Fruit fly (Drosophila melanogaster): ENCODE data around the gene CG3434.

CG3434 gene

DNA sequence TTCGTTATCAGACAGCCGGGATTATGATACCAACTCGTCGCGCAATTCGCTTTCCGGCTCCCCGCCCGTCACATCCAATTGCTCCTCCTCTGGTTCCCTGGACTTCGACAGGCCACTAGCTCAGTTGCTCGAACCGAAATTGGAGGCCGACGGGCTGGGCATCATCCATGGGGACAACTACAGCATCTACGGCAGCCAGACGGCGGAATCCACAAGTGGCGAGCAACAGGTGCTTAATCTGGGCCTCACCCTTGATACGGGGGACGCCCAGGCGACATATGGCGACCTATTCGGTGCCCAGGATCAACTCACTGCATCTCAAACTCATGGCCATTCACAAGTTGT lies 30.0 kb downstream of the CG3434 start:
- TF ChIP-seq D1 (tag; optimal IDR thresholded peaks at IDR 0.05) (no peak), CG12605 (GFP tag; IDR thresholded peaks at IDR 0.05) (peak; percentile 42; the same call in 1 of the 2 replicates)

DNA sequence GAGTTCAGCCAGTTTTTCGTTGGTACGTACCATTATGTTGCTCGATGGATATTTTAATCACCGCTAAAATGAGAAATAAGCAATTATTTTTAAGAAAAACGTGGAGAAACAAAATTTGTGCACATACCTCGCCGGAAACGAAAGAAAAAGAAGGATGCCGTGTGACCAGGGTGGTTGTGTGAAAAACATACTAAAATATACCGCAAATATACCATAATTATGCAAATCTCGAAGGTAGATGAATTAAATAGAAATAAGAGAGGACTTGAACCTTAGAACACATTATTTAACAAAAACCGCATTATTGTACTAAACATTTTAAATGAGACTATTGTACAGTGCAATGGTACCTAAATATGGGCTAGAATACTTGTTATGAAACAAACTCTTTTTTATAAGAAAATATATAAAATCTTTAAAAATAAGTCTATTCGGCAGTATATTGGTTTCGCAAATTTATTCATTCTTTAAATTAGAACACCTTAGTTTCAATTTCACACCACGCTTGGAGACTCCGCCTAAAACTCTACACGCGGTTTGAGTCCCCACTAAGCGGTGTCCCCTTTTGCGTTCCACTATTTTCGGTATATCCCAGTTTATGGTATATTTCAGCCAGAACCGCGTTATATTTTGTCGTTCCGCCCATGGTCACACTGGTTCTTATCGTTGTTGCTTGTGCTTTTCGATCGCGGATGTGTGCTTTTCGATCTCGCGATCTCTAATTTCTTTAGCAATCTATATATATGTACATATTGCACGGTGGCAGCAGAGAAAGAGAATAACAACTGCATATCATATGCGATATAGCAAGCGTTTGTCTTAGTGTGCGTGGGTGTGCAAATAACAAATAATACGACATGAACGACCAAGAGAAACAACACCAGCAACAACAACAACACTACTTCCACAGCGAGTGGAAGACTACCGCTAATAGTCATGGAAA lies 30.7 kb downstream of the CG3434 start, which contains the start of the genes RpS17 and MTF-1:
RpS17 (minus strand) TSS at position 157 of the 943 bp plus-strand sequence.
MTF-1 (plus strand) TSS at position 648 of the 943 bp plus-strand sequence.
- TF ChIP-seq Pif1B (GFP tag; optimal IDR thresholded peaks at IDR 0.05), result peak; percentile 26
- peak; percentile 27 for TF ChIP-seq CG34367 (tag; optimal IDR thresholded peaks at IDR 0.05)
- TF ChIP-seq gl (tag; optimal IDR thresholded peaks at IDR 0.05), result peak; percentile 10
- no peak for TF ChIP-seq CG15710 (tag; optimal IDR thresholded peaks at IDR 0.05)
- peak; percentile 64 for TF ChIP-seq CG4496 (GFP tag; IDR thresholded peaks at IDR 0.05)
- TF ChIP-seq Pif1A (GFP tag; optimal IDR thresholded peaks at IDR 0.05), result peak; percentile 24
- peak; percentile 9 for TF ChIP-seq CG17806 (tag; optimal IDR thresholded peaks at IDR 0.05)
- TF ChIP-seq CG9948 (tag; optimal IDR thresholded peaks at IDR 0.05), result no peak
- peak; percentile 6 for TF ChIP-seq CG13204 (GFP tag; optimal IDR thresholded peaks at IDR 0.05)
- no peak for TF ChIP-seq rn (GFP tag; IDR thresholded peaks at IDR 0.05)
- TF ChIP-seq CG32121 (GFP tag; IDR thresholded peaks at IDR 0.05), result no peak
- 0 out of 2 replicates have a peak, but pooled peaks have one; percentile 32 for TF ChIP-seq CG12605 (GFP tag; IDR thresholded peaks at IDR 0.05)
- peak; percentile 0 for TF ChIP-seq CG8301 (tag; optimal IDR thresholded peaks at IDR 0.05)
- peak; percentile 58 for TF ChIP-seq Snoo (tag; optimal IDR thresholded peaks at IDR 0.05)
- TF ChIP-seq EcR (GFP tag; optimal IDR thresholded peaks at IDR 0.05), result peak; percentile 41

DNA sequence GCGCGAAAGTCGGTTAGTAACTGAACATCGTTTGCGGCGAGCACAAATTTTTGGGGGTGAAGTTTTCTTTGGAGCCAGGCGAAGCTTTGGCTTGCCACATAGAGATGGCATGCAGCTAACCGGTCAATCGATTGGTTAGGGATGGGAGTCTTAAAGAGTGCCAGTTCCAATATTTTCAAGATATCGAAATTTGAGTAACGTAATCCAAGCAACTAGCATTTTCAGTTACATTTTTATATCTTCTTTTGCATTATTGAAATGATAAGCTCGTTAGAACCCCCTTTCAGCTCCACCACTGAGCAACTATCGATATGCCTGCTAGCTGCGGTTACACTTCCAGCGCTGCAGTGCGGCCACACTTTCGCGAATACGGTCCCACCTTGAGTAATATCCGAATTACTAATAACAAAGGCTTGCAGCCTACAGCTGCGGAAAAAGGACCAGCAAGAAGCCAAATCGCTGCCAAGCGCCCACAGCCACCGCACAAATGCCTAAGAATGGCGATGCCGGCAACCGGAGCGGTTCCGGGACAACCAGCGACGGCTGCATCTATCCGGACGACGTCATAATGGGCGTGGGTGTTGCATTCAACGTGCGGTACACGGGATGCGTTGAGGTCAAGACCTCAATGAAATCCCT lies 33.8 kb downstream of the CG3434 start, which contains the start of the genes Atat and Shc:
Atat (minus strand) TSS at position 103 of the 639 bp plus-strand sequence.
Shc (plus strand) TSS at position 355 of the 639 bp plus-strand sequence.
- TF ChIP-seq gl (tag; optimal IDR thresholded peaks at IDR 0.05) (peak; percentile 90), CG34367 (tag; optimal IDR thresholded peaks at IDR 0.05) (peak; percentile 98), D1 (tag; optimal IDR thresholded peaks at IDR 0.05) (peak; percentile 54), EcR (GFP tag; optimal IDR thresholded peaks at IDR 0.05) (peak; percentile 11), CG32121 (GFP tag; IDR thresholded peaks at IDR 0.05) (peak; percentile 99), fd96Ca (GFP tag; IDR thresholded peaks at IDR 0.05) (peak; percentile 99), rn (GFP tag; IDR thresholded peaks at IDR 0.05) (peak; percentile 99), Pif1A (GFP tag; optimal IDR thresholded peaks at IDR 0.05) (peak; percentile 97), CG14655 (GFP tag; optimal IDR thresholded peaks at IDR 0.05) (peak; percentile 98), CG8301 (tag; optimal IDR thresholded peaks at IDR 0.05) (peak; percentile 96), CG17806 (tag; optimal IDR thresholded peaks at IDR 0.05) (peak; percentile 98), CG15710 (tag; optimal IDR thresholded peaks at IDR 0.05) (peak; percentile 99), Ets98B (GFP tag; IDR thresholded peaks at IDR 0.05) (peak; percentile 99), Snoo (tag; optimal IDR thresholded peaks at IDR 0.05) (peak; percentile 99), CG10348 (GFP tag; IDR thresholded peaks at IDR 0.05) (peak; percentile 99), CG9948 (tag; optimal IDR thresholded peaks at IDR 0.05) (peak; percentile 98), CG13204 (GFP tag; optimal IDR thresholded peaks at IDR 0.05) (peak; percentile 78), CG12605 (GFP tag; IDR thresholded peaks at IDR 0.05) (peak; percentile 95), Pif1B (GFP tag; optimal IDR thresholded peaks at IDR 0.05) (peak; percentile 94), CG4496 (GFP tag; IDR thresholded peaks at IDR 0.05) (peak; percentile 99), CG8159 (tag; optimal IDR thresholded peaks at IDR 0.05) (peak; percentile 98)

- TF ChIP-seq CG8301 (tag; optimal IDR thresholded peaks at IDR 0.05) (peak; percentile 32), CG14655 (GFP tag; optimal IDR thresholded peaks at IDR 0.05) (peak; percentile 34), CG13204 (GFP tag; optimal IDR thresholded peaks at IDR 0.05) (no peak), Ets98B (GFP tag; IDR thresholded peaks at IDR 0.05) (peak; percentile 63), CG4496 (GFP tag; IDR thresholded peaks at IDR 0.05) (peak; percentile 50; the same call in 1 of the 3 replicates), CG32121 (GFP tag; IDR thresholded peaks at IDR 0.05) (peak; percentile 51; the same call in 1 of the 2 replicates)
Observed at dm6 chr3L:9425838-9426237, 34.8 kb downstream of the CG3434 start.

- peak; percentile 58 for TF ChIP-seq CG17806 (tag; optimal IDR thresholded peaks at IDR 0.05)
- TF ChIP-seq CG32121 (GFP tag; IDR thresholded peaks at IDR 0.05), result 0 out of 2 replicates have a peak, but pooled peaks have one; percentile 26
- TF ChIP-seq CG8301 (tag; optimal IDR thresholded peaks at IDR 0.05), result peak; percentile 49
- peak; percentile 57; the same call in 1 of the 2 replicates for TF ChIP-seq Ets98B (GFP tag; IDR thresholded peaks at IDR 0.05)
- TF ChIP-seq D1 (tag; optimal IDR thresholded peaks at IDR 0.05), result peak; percentile 4
- 0 out of 2 replicates have a peak, but pooled peaks have one; percentile 29 for TF ChIP-seq CG12605 (GFP tag; IDR thresholded peaks at IDR 0.05)
- peak; percentile 35 for TF ChIP-seq Pif1A (GFP tag; optimal IDR thresholded peaks at IDR 0.05)
- no peak for TF ChIP-seq EcR (GFP tag; optimal IDR thresholded peaks at IDR 0.05)
- peak; percentile 12 for TF ChIP-seq CG9948 (tag; optimal IDR thresholded peaks at IDR 0.05)
- TF ChIP-seq Snoo (tag; optimal IDR thresholded peaks at IDR 0.05), result peak; percentile 24
- no peak for TF ChIP-seq gl (tag; optimal IDR thresholded peaks at IDR 0.05)
- peak; percentile 43; the same call in 1 of the 3 replicates for TF ChIP-seq CG4496 (GFP tag; IDR thresholded peaks at IDR 0.05)
- TF ChIP-seq CG8159 (tag; optimal IDR thresholded peaks at IDR 0.05), result peak; percentile 9
- no peak for TF ChIP-seq fd96Ca (GFP tag; IDR thresholded peaks at IDR 0.05)
- TF ChIP-seq CG15710 (tag; optimal IDR thresholded peaks at IDR 0.05), result peak; percentile 9
- no peak for TF ChIP-seq CG10348 (GFP tag; IDR thresholded peaks at IDR 0.05)
- TF ChIP-seq CG14655 (GFP tag; optimal IDR thresholded peaks at IDR 0.05), result peak; percentile 42
- no peak for TF ChIP-seq rn (GFP tag; IDR thresholded peaks at IDR 0.05)
Observed at dm6 chr3L:9424528-9424911, 36.1 kb downstream of the CG3434 start.

Data from whole organism, pupa.